Fruit fly (Drosophila melanogaster): ENCODE measurements around the gene CG17816.

- no peak for TF ChIP-seq CG8478 (optimal IDR thresholded peaks at IDR 0.05)
- TF ChIP-seq CTCF (optimal IDR thresholded peaks at IDR 0.05): no peak
These were observed 73.0 kb downstream of the CG17816 start for dm6 chr3R:7813518-7813917.
